Fruit fly (Drosophila melanogaster) ovary, adult (tissue): ENCODE results near the gene Arfrp1.

Source experiments
- CG17801 ChIP-seq: fragments of 200-800 bp; optimal IDR thresholded peaks from 2 replicates; lab custom pipeline; 2019; ENCODE audit warnings: missing biosample characterization, mild to moderate bottlenecking, missing genetic modification characterization, moderate library complexity; ENCODE audit not compliant: partially characterized antibody

Arfrp1 gene

dm6 chrX:9106775-9107283, at the start of gene Arfrp1:
Gene Arfrp1, plus strand, starts transcription at chrX:9107069.
- TF ChIP-seq CG17801 (GFP tag; lab: Kevin White, UChicago), result peak; percentile 19

- TF ChIP-seq CG17801 (GFP tag; lab: Kevin White, UChicago), result peak; percentile 59
These were observed 46.8 kb upstream of the Arfrp1 start for dm6 chrX:9060078-9060477.

DNA sequence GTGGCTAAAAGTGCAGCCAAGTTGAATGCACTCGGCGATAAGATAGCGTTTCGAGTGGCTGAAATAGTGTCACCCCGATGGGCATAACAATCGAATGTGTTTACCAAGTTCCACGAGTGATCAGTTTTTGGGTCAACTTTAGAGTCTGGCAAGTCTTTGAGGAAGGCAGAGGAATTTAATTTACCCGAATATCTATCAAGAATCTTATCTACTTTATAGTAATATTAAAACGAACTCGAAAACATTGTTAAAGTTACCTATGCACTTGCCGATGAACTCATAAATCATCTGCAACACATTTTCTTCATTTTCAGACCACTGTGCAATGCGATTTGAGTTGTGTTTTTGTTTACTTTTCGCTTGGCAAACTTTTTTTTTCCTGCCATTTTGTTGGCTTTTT, 45.6 kb upstream of the Arfrp1 start:
- TF ChIP-seq CG17801 (GFP tag; lab: Kevin White, UChicago), result peak; percentile 40

DNA sequence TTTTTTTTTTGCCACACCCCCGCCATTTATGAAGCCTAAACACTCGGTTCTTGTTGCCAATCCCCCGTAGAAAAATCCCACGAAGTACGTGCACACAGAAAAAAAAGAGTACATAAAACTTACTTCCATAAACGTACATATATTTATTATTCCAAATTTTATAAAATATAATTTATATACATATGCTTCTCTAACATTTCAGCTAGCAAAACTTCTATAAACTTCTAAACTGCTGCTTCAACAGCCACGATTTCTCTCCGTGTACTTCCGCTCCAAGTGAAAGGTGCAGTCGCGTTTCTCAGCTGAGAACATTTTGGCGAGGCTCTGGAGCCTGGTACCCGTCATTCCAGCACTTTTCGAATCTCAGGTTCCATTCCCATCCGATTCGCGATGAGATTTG, 44.2 kb upstream of the Arfrp1 start:
- no peak for TF ChIP-seq CG17801 (GFP tag; lab: Kevin White, UChicago)

- TF ChIP-seq CG17801 (GFP tag; lab: Kevin White, UChicago), result no peak
These were observed 43.4 kb upstream of the Arfrp1 start for dm6 chrX:9063425-9063824.

DNA sequence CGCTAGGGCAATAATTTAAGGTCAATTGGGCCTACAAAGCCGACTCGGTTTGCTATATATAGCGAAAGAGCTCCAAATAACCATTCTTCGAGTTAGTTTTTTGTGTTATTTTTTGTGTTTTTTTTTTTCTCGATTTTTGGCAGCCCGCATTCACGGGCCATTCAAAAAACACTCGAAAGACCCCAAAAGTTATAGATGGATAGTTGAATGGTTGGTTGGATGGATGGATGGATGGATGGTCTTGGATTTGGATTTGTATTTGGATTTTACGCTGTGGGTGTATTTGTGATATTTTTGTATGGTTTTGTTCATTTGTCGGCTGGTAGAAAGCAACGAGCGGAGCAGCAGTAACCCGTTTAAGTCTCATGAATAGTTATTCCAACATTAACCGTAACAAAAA, 42.8 kb upstream of the Arfrp1 start:
- no peak for TF ChIP-seq CG17801 (GFP tag; lab: Kevin White, UChicago)

- no peak for TF ChIP-seq CG17801 (GFP tag; lab: Kevin White, UChicago)
These were observed 39.9 kb upstream of the Arfrp1 start for dm6 chrX:9066802-9067489.

DNA sequence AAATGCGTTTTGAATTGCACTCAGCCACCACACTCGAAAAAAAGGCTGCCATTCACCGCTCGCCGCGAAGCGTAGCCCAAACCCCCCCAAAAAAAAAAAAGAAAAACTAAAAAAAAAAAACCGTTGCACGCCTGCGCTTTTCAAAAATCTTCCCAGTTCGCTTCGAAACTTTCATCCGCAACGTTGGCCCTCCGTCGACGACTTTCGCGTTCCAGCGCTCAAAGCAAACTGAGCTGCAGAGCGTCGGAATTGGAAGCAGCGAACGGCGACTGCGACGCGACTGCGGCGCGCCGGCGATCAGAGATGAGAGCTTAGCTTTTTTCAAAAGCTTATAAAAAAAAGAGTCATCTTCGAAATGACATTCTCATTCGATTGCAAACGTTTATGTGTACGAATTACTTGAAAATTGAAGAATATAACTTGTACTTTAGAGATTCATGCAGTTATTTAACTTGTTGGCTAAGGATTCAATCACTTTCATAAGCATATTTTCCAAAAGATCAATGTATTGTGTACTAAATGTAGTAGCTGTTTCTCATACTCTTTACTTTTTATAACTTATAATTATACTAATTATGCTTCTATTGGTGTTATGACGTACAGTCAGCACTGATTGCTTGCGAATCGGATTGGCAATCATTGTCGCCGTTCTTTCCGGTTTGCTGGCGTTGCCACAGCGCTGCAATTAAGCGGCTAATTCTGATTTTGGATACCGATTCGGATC, 39.0 kb upstream of the Arfrp1 start, which contains the start of gene CG15365:
Gene CG15365 (minus strand): TSS at position 230 of the 724 bp plus-strand sequence.
- TF ChIP-seq CG17801 (GFP tag; lab: Kevin White, UChicago), result peak; percentile 26

DNA sequence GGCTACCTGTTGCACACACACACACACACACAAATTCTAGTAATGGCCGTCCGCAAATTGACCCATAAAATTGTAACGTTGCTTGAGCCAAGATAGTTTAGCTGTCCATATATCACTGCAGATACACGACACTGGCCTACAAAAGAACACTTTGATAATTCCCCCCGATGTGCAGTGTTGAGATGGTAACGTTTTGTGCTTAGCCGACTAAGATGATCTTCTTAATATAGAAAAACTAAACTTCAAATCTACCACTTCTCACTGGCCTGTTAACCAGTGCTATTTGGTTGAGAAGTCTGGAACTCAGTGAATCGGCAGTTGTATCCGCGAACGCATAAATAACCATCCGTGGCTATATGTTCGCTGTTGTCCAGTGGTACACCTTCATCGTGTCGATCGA, 38.0 kb upstream of the Arfrp1 start:
- no peak for TF ChIP-seq CG17801 (GFP tag; lab: Kevin White, UChicago)

DNA sequence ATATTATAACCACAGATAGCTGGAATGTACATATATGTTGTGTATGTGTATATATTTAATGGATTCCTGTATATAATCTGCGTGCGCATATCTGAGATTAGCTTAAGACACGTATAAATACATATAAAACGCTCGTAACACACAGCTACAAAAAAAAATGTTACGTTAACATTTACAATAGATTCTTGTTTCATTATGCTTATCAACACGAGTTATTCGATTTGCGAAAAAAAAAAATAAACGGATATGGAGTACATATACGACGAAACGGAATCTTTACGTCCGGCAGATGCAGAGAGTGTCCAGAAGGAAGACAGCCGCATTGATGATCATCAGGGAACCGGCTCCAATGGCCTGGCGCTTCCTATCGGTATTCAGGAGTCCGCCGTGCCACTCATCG, 35.6 kb upstream of the Arfrp1 start, which contains the start of gene CG10970:
Gene CG10970 (minus strand): TSS at position 101 of the 400 bp plus-strand sequence.
- TF ChIP-seq CG17801 (GFP tag; lab: Kevin White, UChicago), result no peak

- no peak for TF ChIP-seq CG17801 (GFP tag; lab: Kevin White, UChicago)
These were observed 32.8 kb upstream of the Arfrp1 start for dm6 chrX:9074040-9074439.

DNA sequence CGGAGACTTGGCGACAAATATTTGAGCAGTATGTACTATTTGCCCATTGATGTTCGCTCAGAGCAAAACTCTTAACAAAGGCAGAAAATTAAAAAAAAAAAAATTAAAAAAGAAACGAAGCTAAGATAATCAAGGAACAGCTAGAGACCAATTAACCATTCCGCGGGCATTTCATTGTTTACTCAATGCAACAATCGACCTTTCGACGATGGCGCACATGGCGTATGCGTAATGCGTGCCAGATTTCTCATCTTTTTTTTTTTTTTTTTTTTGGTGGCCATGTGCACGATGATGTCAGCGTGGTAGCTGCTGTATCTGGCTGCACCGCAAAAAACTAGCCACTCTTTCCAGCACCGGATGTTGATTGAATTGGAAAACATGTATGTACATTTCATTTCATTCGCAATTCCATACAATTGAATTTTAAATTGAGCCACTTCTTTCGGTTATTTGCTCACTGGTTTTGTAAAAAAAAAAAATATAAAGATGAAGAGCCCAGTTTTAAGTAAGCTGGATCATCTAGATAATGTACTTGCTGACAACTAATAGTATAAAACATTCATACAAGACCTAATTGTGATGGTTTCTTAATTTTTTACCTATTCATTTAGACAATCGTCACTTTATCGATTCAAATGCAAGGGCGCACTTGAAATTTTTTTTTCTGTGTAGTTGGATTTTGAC, 31.1 kb upstream of the Arfrp1 start:
- TF ChIP-seq CG17801 (GFP tag; lab: Kevin White, UChicago), result no peak

dm6 chrX:9077558-9077957, 29.3 kb upstream of the Arfrp1 start:
- no peak for TF ChIP-seq CG17801 (GFP tag; lab: Kevin White, UChicago)

dm6 chrX:9078263-9078662, 28.6 kb upstream of the Arfrp1 start, which contains the start of gene CG44325:
Gene CG44325, minus strand, starts transcription at chrX:9078499.
- TF ChIP-seq CG17801 (GFP tag; lab: Kevin White, UChicago), result no peak

DNA sequence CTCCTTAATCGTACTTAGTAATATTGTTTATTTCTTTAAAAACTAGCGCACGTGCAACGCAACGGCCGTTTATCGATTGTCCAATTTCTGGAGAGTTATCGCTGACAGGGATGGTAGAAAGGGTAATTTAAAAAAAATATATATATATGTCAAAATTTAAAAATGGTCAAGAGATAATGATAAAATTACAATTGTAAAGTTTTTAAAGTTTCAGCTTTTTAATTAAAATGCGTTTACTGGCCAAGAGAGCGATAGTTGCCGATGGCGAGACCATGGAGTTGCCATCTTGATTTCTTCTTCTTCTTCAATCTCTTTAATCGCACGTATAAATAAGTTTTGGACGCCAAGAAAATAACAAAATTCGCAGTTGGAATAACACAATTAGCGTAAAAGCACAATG, 25.9 kb upstream of the Arfrp1 start, which contains the start of the genes CG7246 and HP1b:
Gene CG7246 (minus strand): TSS at position 96 of the 400 bp plus-strand sequence.
Gene HP1b (plus strand): TSS at position 102 of the 400 bp plus-strand sequence.
- TF ChIP-seq CG17801 (GFP tag; lab: Kevin White, UChicago), result peak; percentile 91
